Worm (Caenorhabditis elegans) whole organism, young adult: ENCODE results near the gene R02F2.7.

Source experiments
- C06A6.2 ChIP-seq: fragments of 200-800 bp; sonication (Bioruptor generic); conservative IDR thresholded peaks from 2 replicates; pipeline ENCODE4 v1.3.6; 2022; ENCODE audit warnings: missing genetic modification characterization, missing compliant biosample characterization
- F39B2.1 ChIP-seq: fragments of 200-800 bp; sonication (Bioruptor generic); IDR thresholded peaks from 2 replicates; pipeline ENCODE4 v1.3.6; 2022; ENCODE audit warnings: missing genetic modification reagents, missing genetic modification characterization, missing compliant biosample characterization
- F52B5.7 ChIP-seq: sonication (generic microtip); optimal IDR thresholded peaks from 2 replicates; lab custom pipeline; 2016; ENCODE audit warnings: mild to moderate bottlenecking, missing genetic modification characterization, missing compliant biosample characterization
- dpl-1 ChIP-seq: fragments of 150-350 bp; optimal IDR thresholded peaks from 2 replicates; lab custom pipeline; 2014; ENCODE audit warnings: missing biosample characterization, missing genetic modification reagents, missing genetic modification characterization
- hlh-26 ChIP-seq: fragments of 200-800 bp; sonication (Bioruptor generic); conservative IDR thresholded peaks from 2 replicates; pipeline ENCODE4 v1.3.6; 2022; ENCODE audit warnings: missing genetic modification reagents, missing genetic modification characterization, missing compliant biosample characterization
- hsf-1 ChIP-seq: fragments of 200-800 bp; sonication (Bioruptor generic); IDR thresholded peaks from 2 replicates; pipeline ENCODE4 v1.3.6; 2022; ENCODE audit warnings: missing genetic modification reagents, missing genetic modification characterization, missing compliant biosample characterization
- mel-28 ChIP-seq: sonication (generic microtip); optimal IDR thresholded peaks from 2 replicates; lab custom pipeline; 2016; ENCODE audit warnings: borderline replicate concordance, mild to moderate bottlenecking, missing genetic modification characterization, missing compliant biosample characterization
- pha-4 ChIP-seq: fragments of 150-350 bp; sonication (generic microtip); optimal IDR thresholded peaks from 2 replicates; lab custom pipeline; 2014; ENCODE audit warnings: missing biosample characterization, missing genetic modification reagents, missing genetic modification characterization

- TF ChIP-seq dpl-1 (GFP tag; lab: Kevin White, UChicago) (no peak), hlh-26 (GFP tag; lab: Robert Waterston, UW) (no peak), F52B5.7 (no peak), hsf-1 (GFP tag; lab: Robert Waterston, UW) (no peak), mel-28 (no peak), F39B2.1 (GFP tag; lab: Robert Waterston, UW) (no peak), C06A6.2 (GFP tag; lab: Robert Waterston, UW) (no peak), pha-4 (no peak)
These were observed 38.4 kb upstream of the R02F2.7 start, which contains the start of gene D1044.4 for ce11 chrIII:5521930-5522329.
